Worm (Caenorhabditis elegans): ENCODE measurements around the gene R04B5.7.

- TF ChIP-seq flt-1 (GFP tag; IDR thresholded peaks at IDR 0.05) (no peak), cog-1 (tag; optimal IDR thresholded peaks at IDR 0.05) (no peak), ztf-29 (GFP tag; IDR thresholded peaks at IDR 0.05) (no peak), ztf-23 (GFP tag; IDR thresholded peaks at IDR 0.05) (no peak), T22C8.4 (GFP tag; IDR thresholded peaks at IDR 0.05) (no peak), ref-1 (GFP tag; conservative IDR thresholded peaks at IDR 0.05) (no peak), med-1 (GFP tag; optimal IDR thresholded peaks at IDR 0.05; ENCODE audit: insufficient read depth) (no peak), tab-1 (GFP tag; IDR thresholded peaks at IDR 0.05) (no peak)
Measured at ce11 chrV:10130195-10130594, 39.8 kb upstream of the R04B5.7 start, which contains the start of gene aos-1.
